Worm (Caenorhabditis elegans) whole organism, L4 larva: ENCODE data around the gene lips-1.

ENCODE experiments used
- F37D6.2 ChIP-seq: sonication (generic microtip); optimal IDR thresholded peaks from 2 replicates; lab custom pipeline; 2016; ENCODE audit warnings: mild to moderate bottlenecking, missing genetic modification characterization, missing compliant biosample characterization
- T20F7.1 ChIP-seq: fragments of 200-800 bp; sonication (Bioruptor generic); optimal IDR thresholded peaks from 2 replicates; lab custom pipeline; 2018; ENCODE audit warnings: mild to moderate bottlenecking, missing genetic modification characterization, missing compliant biosample characterization
- Y105C5A.15 ChIP-seq: fragments of 200-800 bp; sonication (Bioruptor generic); IDR thresholded peaks from 2 replicates; pipeline ENCODE4 v1.3.6; 2022; ENCODE audit warnings: missing genetic modification characterization, missing compliant biosample characterization
- Y5F2A.4 ChIP-seq: fragments of 200-800 bp; sonication (Bioruptor generic); optimal IDR thresholded peaks from 2 replicates; lab custom pipeline; 2018; ENCODE audit warnings: mild to moderate bottlenecking, missing genetic modification characterization, missing compliant biosample characterization
- ZK546.5 ChIP-seq, 2 experiments: sonication (generic microtip); optimal IDR thresholded peaks; 2 replicates each; lab custom pipeline; 2017; ENCODE audit warnings: missing biosample characterization in 2 of 2, missing genetic modification characterization in 2 of 2
- aha-1 ChIP-seq: fragments of 150-350 bp; peaks from one replicate; lab custom pipeline; 2014; ENCODE audit warnings: missing biosample characterization, missing genetic modification characterization
- ama-1 ChIP-seq: fragments of 150-350 bp; optimal IDR thresholded peaks from 2 replicates; lab custom pipeline; 2014; ENCODE audit warnings: inconsistent platforms, mixed read lengths
- ceh-44 ChIP-seq: fragments of 200-800 bp; sonication (Bioruptor generic); IDR thresholded peaks from 2 replicates; pipeline ENCODE4 v1.3.6; 2022; ENCODE audit warnings: missing genetic modification reagents, missing genetic modification characterization, missing compliant biosample characterization
- cey-2 ChIP-seq: sonication (generic microtip); optimal IDR thresholded peaks from 3 replicates; lab custom pipeline; 2017; ENCODE audit warnings: missing genetic modification characterization, mild to moderate bottlenecking, missing compliant biosample characterization, antibody characterized with exemption, borderline replicate concordance; ENCODE audit not compliant: insufficient read depth
- daf-16 ChIP-seq, 3 experiments: sonication (generic microtip); optimal IDR thresholded peaks; 2 replicates each; lab custom pipeline; 2016 to 2017; ENCODE audit warnings: missing genetic modification characterization in 3 of 3, missing genetic modification reagents in 3 of 3, mild to moderate bottlenecking in 2 of 3, missing compliant biosample characterization in 2 of 3, missing biosample characterization in 1 of 3, moderate library complexity in 1 of 3
- daf-8 ChIP-seq: fragments of 200-800 bp; sonication (Bioruptor generic); IDR thresholded peaks from 2 replicates; pipeline ENCODE4 v1.3.6; 2022; ENCODE audit warnings: missing genetic modification characterization, missing compliant biosample characterization
- dmd-6 ChIP-seq: fragments of 200-800 bp; sonication (Bioruptor generic); IDR thresholded peaks from 2 replicates; pipeline ENCODE4 v1.3.6; 2022; ENCODE audit warnings: missing genetic modification reagents, missing genetic modification characterization, missing compliant biosample characterization
- dmd-8 ChIP-seq: fragments of 200-800 bp; sonication (Bioruptor generic); IDR thresholded peaks from 2 replicates; pipeline ENCODE4 v1.3.6; 2022; ENCODE audit warnings: missing genetic modification characterization, missing compliant biosample characterization
- duxl-1 ChIP-seq: sonication (generic microtip); optimal IDR thresholded peaks from 2 replicates; lab custom pipeline; 2016; ENCODE audit warnings: mild to moderate bottlenecking, missing genetic modification characterization, moderate library complexity, missing compliant biosample characterization; ENCODE audit not compliant: poor library complexity
- dve-1 ChIP-seq: sonication (generic microtip); optimal IDR thresholded peaks from 2 replicates; lab custom pipeline; 2017; ENCODE audit warnings: antibody characterized with exemption, mild to moderate bottlenecking, missing genetic modification characterization, missing compliant biosample characterization; ENCODE audit not compliant: insufficient read depth
- gei-8 ChIP-seq: fragments of 200-800 bp; sonication (Bioruptor generic); optimal IDR thresholded peaks from 2 replicates; lab custom pipeline; 2018; ENCODE audit warnings: mild to moderate bottlenecking, missing genetic modification characterization, missing compliant biosample characterization
- hif-1 ChIP-seq, 2 experiments: sonication (generic microtip); optimal IDR thresholded peaks; 2 replicates each; lab custom pipeline; 2016 to 2017; ENCODE audit warnings: missing compliant biosample characterization in 2 of 2, missing genetic modification characterization in 2 of 2, missing genetic modification reagents in 2 of 2, missing genotype in 2 of 2, mild to moderate bottlenecking in 1 of 2
- hlh-11 ChIP-seq: fragments of 200-800 bp; sonication (Bioruptor generic); optimal IDR thresholded peaks from 2 replicates; lab custom pipeline; 2018; ENCODE audit warnings: mild to moderate bottlenecking, missing genetic modification characterization, missing compliant biosample characterization
- hlh-30 ChIP-seq: sonication (generic microtip); optimal IDR thresholded peaks from 2 replicates; lab custom pipeline; 2017; ENCODE audit warnings: antibody characterized with exemption, mild to moderate bottlenecking, missing genetic modification characterization, missing compliant biosample characterization; ENCODE audit not compliant: insufficient read depth
- jun-1 ChIP-seq: fragments of 150-350 bp; optimal IDR thresholded peaks from 2 replicates; lab custom pipeline; 2014; ENCODE audit warnings: missing biosample characterization, missing genetic modification reagents, missing genetic modification characterization
- lin-1 ChIP-seq: fragments of 200-800 bp; sonication (Bioruptor generic); IDR thresholded peaks from 2 replicates; pipeline ENCODE4 v1.3.6; 2022; ENCODE audit warnings: missing genetic modification reagents, missing genetic modification characterization, missing compliant biosample characterization
- lin-13 ChIP-seq: fragments of 150-350 bp; optimal IDR thresholded peaks from 2 replicates; lab custom pipeline; 2014; ENCODE audit warnings: missing biosample characterization, missing genetic modification reagents, missing genetic modification characterization
- lin-39 ChIP-seq: fragments of 150-350 bp; optimal IDR thresholded peaks from 2 replicates; lab custom pipeline; 2014; ENCODE audit warnings: missing biosample characterization, missing genetic modification reagents, missing genetic modification characterization
- mdl-1 ChIP-seq, 2 experiments: fragments of 150-350 bp in 1 of 2; sonication (generic microtip) in 1 of 2; optimal IDR thresholded peaks; 2 replicates each; lab custom pipeline; 2014 to 2017; ENCODE audit warnings: missing biosample characterization in 2 of 2, missing genetic modification characterization in 2 of 2
- mdt-29 ChIP-seq: fragments of 200-800 bp; sonication (Bioruptor generic); IDR thresholded peaks from 2 replicates; pipeline ENCODE4 v1.3.6; 2022; ENCODE audit warnings: missing genetic modification reagents, missing genetic modification characterization, missing compliant biosample characterization
- mep-1 ChIP-seq: fragments of 150-350 bp; sonication (generic microtip); optimal IDR thresholded peaks from 3 replicates; lab custom pipeline; 2014; ENCODE audit warnings: missing biosample characterization, missing genetic modification characterization
- mxl-2 ChIP-seq: fragments of 200-800 bp; sonication (Bioruptor generic); conservative IDR thresholded peaks from 2 replicates; pipeline ENCODE4 v1.3.6; 2022; ENCODE audit warnings: missing genetic modification reagents, missing genetic modification characterization, missing compliant biosample characterization
- mxl-3 ChIP-seq: fragments of 200-800 bp; sonication (Bioruptor generic); optimal IDR thresholded peaks from 2 replicates; lab custom pipeline; 2018; ENCODE audit warnings: mild to moderate bottlenecking, missing genetic modification characterization, missing compliant biosample characterization
- nhr-102 ChIP-seq: sonication (generic microtip); optimal IDR thresholded peaks from 2 replicates; lab custom pipeline; 2016; ENCODE audit warnings: mild to moderate bottlenecking, missing genetic modification characterization, moderate library complexity, missing compliant biosample characterization
- nhr-11 ChIP-seq: fragments of 150-350 bp; optimal IDR thresholded peaks from 2 replicates; lab custom pipeline; 2014; ENCODE audit warnings: missing biosample characterization, missing genetic modification characterization
- nhr-237 ChIP-seq: sonication (generic microtip); optimal IDR thresholded peaks from 2 replicates; lab custom pipeline; 2017; ENCODE audit warnings: missing biosample characterization, missing genetic modification characterization
- nhr-25 ChIP-seq: sonication (generic microtip); optimal IDR thresholded peaks from 2 replicates; lab custom pipeline; 2017; ENCODE audit warnings: missing genetic modification characterization, mild to moderate bottlenecking, missing compliant biosample characterization, antibody characterized with exemption, moderate library complexity, borderline replicate concordance; ENCODE audit not compliant: insufficient read depth
- nhr-28 ChIP-seq: fragments of 150-350 bp; optimal IDR thresholded peaks from 2 replicates; lab custom pipeline; 2014; ENCODE audit warnings: missing biosample characterization, missing genetic modification characterization
- nhr-42 ChIP-seq: fragments of 200-800 bp; sonication (Bioruptor generic); IDR thresholded peaks from 2 replicates; pipeline ENCODE4 v1.3.6; 2022; ENCODE audit warnings: missing genetic modification characterization, missing compliant biosample characterization
- nhr-48 ChIP-seq: sonication (generic microtip); optimal IDR thresholded peaks from 2 replicates; lab custom pipeline; 2016; ENCODE audit warnings: mild to moderate bottlenecking, missing genetic modification characterization, missing compliant biosample characterization
- nhr-6 ChIP-seq: fragments of 150-350 bp; optimal IDR thresholded peaks from 2 replicates; lab custom pipeline; 2014; ENCODE audit warnings: missing biosample characterization, missing genetic modification characterization
- nhr-77 ChIP-seq: fragments of 150-350 bp; optimal IDR thresholded peaks from 2 replicates; lab custom pipeline; 2014; ENCODE audit warnings: missing biosample characterization, missing genetic modification characterization
- pha-4 ChIP-seq, 2 experiments: fragments of 150-350 bp in 1 of 2; fragments of 200-800 bp in 1 of 2; sonication (Bioruptor generic) in 1 of 2; IDR thresholded peaks in 1 of 2; optimal IDR thresholded peaks in 1 of 2; 2 replicates each; pipeline versions ENCODE4 v1.3.6 to Lab custom; 2014 to 2022; ENCODE audit warnings: missing genetic modification characterization in 2 of 2, missing genetic modification reagents in 2 of 2, missing biosample characterization in 1 of 2, missing compliant biosample characterization in 1 of 2
- php-3 ChIP-seq: fragments of 200-800 bp; sonication (Bioruptor generic); IDR thresholded peaks from 2 replicates; pipeline ENCODE4 v1.3.6; 2022; ENCODE audit warnings: missing genetic modification reagents, missing genetic modification characterization, missing compliant biosample characterization
- pqm-1 ChIP-seq: sonication (generic microtip); optimal IDR thresholded peaks from 2 replicates; lab custom pipeline; 2017; ENCODE audit warnings: missing biosample characterization, missing genetic modification characterization
- saeg-2 ChIP-seq: fragments of 200-800 bp; sonication (Bioruptor generic); IDR thresholded peaks from 2 replicates; pipeline ENCODE4 v1.3.6; 2022; ENCODE audit warnings: missing genetic modification reagents, missing genetic modification characterization, missing compliant biosample characterization
- skn-1 ChIP-seq: fragments of 150-350 bp; optimal IDR thresholded peaks from 2 replicates; lab custom pipeline; 2014; ENCODE audit warnings: missing biosample characterization, missing genetic modification characterization
- spr-1 ChIP-seq: sonication (generic microtip); optimal IDR thresholded peaks from 2 replicates; lab custom pipeline; 2016; ENCODE audit warnings: mild to moderate bottlenecking, missing genetic modification characterization, missing compliant biosample characterization
- tra-1 ChIP-seq: fragments of 200-800 bp; sonication (Bioruptor generic); IDR thresholded peaks from 2 replicates; pipeline ENCODE4 v1.3.6; 2022; ENCODE audit warnings: missing genetic modification reagents, missing genetic modification characterization, missing compliant biosample characterization
- unc-62 ChIP-seq, 3 experiments: fragments of 150-350 bp in 1 of 3; sonication (generic microtip); optimal IDR thresholded peaks in 2 of 3; peaks in 1 of 3; 1 replicate in 1 of 3; 2 replicates in 2 of 3; lab custom pipeline; 2014 to 2017; ENCODE audit warnings: missing biosample characterization in 3 of 3, missing genetic modification characterization in 3 of 3, missing genetic modification reagents in 3 of 3, missing genotype in 1 of 3
- zip-11 ChIP-seq: fragments of 200-800 bp; sonication (Bioruptor generic); IDR thresholded peaks from 2 replicates; pipeline ENCODE4 v1.3.6; 2022; ENCODE audit warnings: missing genetic modification characterization, missing compliant biosample characterization
- zip-2 ChIP-seq: fragments of 150-350 bp; optimal IDR thresholded peaks from 2 replicates; lab custom pipeline; 2014; ENCODE audit warnings: missing biosample characterization, missing genetic modification characterization
- ztf-11 ChIP-seq: fragments of 150-350 bp; optimal IDR thresholded peaks from 2 replicates; lab custom pipeline; 2014; ENCODE audit warnings: missing biosample characterization, missing genetic modification characterization

Gene lips-1

ce11 chrX:12509334-12509944 lies 16.9 kb downstream of the lips-1 start:
- TF ChIP-seq cey-2 (tag; lab: Kevin White, UChicago) = peak; percentile 73
- no peak for TF ChIP-seq Y105C5A.15 (GFP tag; lab: Robert Waterston, UW)
- no peak for TF ChIP-seq spr-1
- peak; percentile 7; the same call in 1 of the 2 replicates for TF ChIP-seq nhr-42 (GFP tag; lab: Robert Waterston, UW)
- TF ChIP-seq mxl-3 (GFP tag; lab: Kevin White, UChicago) = peak; percentile 45
- TF ChIP-seq ceh-44 (GFP tag; lab: Robert Waterston, UW) = no peak
- no peak for TF ChIP-seq ZK546.5 (tag; optimal IDR thresholded peaks at IDR 0.05; lab: Kevin White, UChicago)
- TF ChIP-seq dmd-8 (GFP tag; lab: Robert Waterston, UW) = no peak
- TF ChIP-seq pha-4 (GFP tag; IDR thresholded peaks at IDR 0.05; lab: Robert Waterston, UW) = no peak
- TF ChIP-seq pha-4 (tag; optimal IDR thresholded peaks at IDR 0.05; lab: Kevin White, UChicago) = peak; percentile 33
- peak; percentile 81 for TF ChIP-seq lin-1
- peak; percentile 36 for TF ChIP-seq nhr-77 (tag; lab: Kevin White, UChicago)
- TF ChIP-seq pqm-1 (tag; lab: Kevin White, UChicago) = peak; percentile 86
- TF ChIP-seq T20F7.1 = peak; percentile 66
- TF ChIP-seq saeg-2 (GFP tag; lab: Robert Waterston, UW) = 0 out of 2 replicates have a peak, but pooled peaks have one; percentile 32
- TF ChIP-seq gei-8 (GFP tag; lab: Kevin White, UChicago) = no peak
- TF ChIP-seq daf-8 (GFP tag; lab: Robert Waterston, UW) = no peak
- peak; percentile 67 for TF ChIP-seq nhr-11
- peak; percentile 15 to 59 for TF ChIP-seq hif-1 (tag; optimal IDR thresholded peaks at IDR 0.05; lab: Kevin White, UChicago)
- TF ChIP-seq daf-16 (GFP tag; optimal IDR thresholded peaks at IDR 0.05; lab: Kevin White, UChicago) = peak; percentile 52 to 73
- peak; percentile 89 for TF ChIP-seq daf-16 (tag; optimal IDR thresholded peaks at IDR 0.05; lab: Kevin White, UChicago)
- TF ChIP-seq tra-1 (GFP tag; lab: Robert Waterston, UW) = peak; percentile 76
- peak; percentile 13 for TF ChIP-seq zip-2 (tag; lab: Kevin White, UChicago)
- no peak for TF ChIP-seq skn-1 (tag; lab: Kevin White, UChicago)
- TF ChIP-seq mdl-1 (tag; optimal IDR thresholded peaks at IDR 0.05; lab: Kevin White, UChicago) = peak in 1 of 2 experiments; percentile 62
- peak; percentile 93 for TF ChIP-seq dmd-6
- peak in 1 of 2 experiments; percentile 70 for TF ChIP-seq unc-62 (GFP tag; optimal IDR thresholded peaks at IDR 0.05 in 1 of 2; lab: Kevin White, UChicago)
- no peak for TF ChIP-seq unc-62 (tag; optimal IDR thresholded peaks at IDR 0.05; lab: Kevin White, UChicago)
- TF ChIP-seq ztf-11 (tag; lab: Kevin White, UChicago) = no peak
- TF ChIP-seq dve-1 (tag; lab: Kevin White, UChicago) = peak; percentile 92
- TF ChIP-seq nhr-102 (tag; lab: Kevin White, UChicago) = peak; percentile 65
- no peak for TF ChIP-seq duxl-1 (tag; lab: Kevin White, UChicago)
- no peak for TF ChIP-seq nhr-6 (tag; lab: Kevin White, UChicago)
- TF ChIP-seq lin-13 (GFP tag; lab: Kevin White, UChicago) = no peak
- TF ChIP-seq lin-39 (tag; lab: Kevin White, UChicago) = no peak
- TF ChIP-seq nhr-25 = no peak
- peak; percentile 80 for TF ChIP-seq hlh-30
- no peak for TF ChIP-seq nhr-237 (tag; lab: Kevin White, UChicago)
- peak; percentile 73 for TF ChIP-seq mep-1 (tag; lab: Kevin White, UChicago)
- TF ChIP-seq php-3 (GFP tag; lab: Robert Waterston, UW) = peak; percentile 83
- no peak for TF ChIP-seq mdt-29
- no peak for TF ChIP-seq mxl-2 (GFP tag; lab: Robert Waterston, UW)
- no peak for TF ChIP-seq Y5F2A.4 (GFP tag; lab: Kevin White, UChicago)
- peak; percentile 92 for TF ChIP-seq hlh-11 (tag; lab: Kevin White, UChicago)
- peak; percentile 61 for TF ChIP-seq aha-1 (tag; lab: Kevin White, UChicago)
- peak; percentile 74 for TF ChIP-seq ama-1 (lab: Kevin White, UChicago)
- TF ChIP-seq F37D6.2 = no peak
- TF ChIP-seq jun-1 (tag; lab: Kevin White, UChicago) = no peak
- no peak for TF ChIP-seq zip-11
- peak; percentile 86 for TF ChIP-seq nhr-48 (tag; lab: Kevin White, UChicago)
- TF ChIP-seq nhr-28 (tag; lab: Kevin White, UChicago) = peak; percentile 75
